Worm (Caenorhabditis elegans) whole organism, young adult: ENCODE measurements around the gene nimk-1.

ENCODE experiments used
- Y53G8AR.9 ChIP-seq: fragments of 200-800 bp; sonication (Bioruptor generic); conservative IDR thresholded peaks from 2 replicates; pipeline ENCODE4 v1.3.6; 2022; ENCODE audit warnings: missing genetic modification reagents, missing genetic modification characterization, missing compliant biosample characterization
- chd-7 ChIP-seq: sonication (generic microtip); optimal IDR thresholded peaks from 2 replicates; lab custom pipeline; 2016; ENCODE audit warnings: mild to moderate bottlenecking, missing genetic modification characterization, moderate library complexity, missing compliant biosample characterization
- let-607 ChIP-seq, 2 experiments: fragments of 200-800 bp in 1 of 2; sonication (Bioruptor generic) in 1 of 2; sonication (generic microtip) in 1 of 2; optimal IDR thresholded peaks; 2 replicates each; lab custom pipeline; 2016 to 2018; ENCODE audit warnings: mild to moderate bottlenecking in 2 of 2, missing compliant biosample characterization in 2 of 2, missing genetic modification characterization in 2 of 2, moderate library complexity in 2 of 2, missing genotype in 1 of 2
- nfya-1 ChIP-seq: sonication (generic microtip); optimal IDR thresholded peaks from 2 replicates; lab custom pipeline; 2017; ENCODE audit warnings: antibody characterized with exemption, missing compliant biosample characterization, missing genetic modification characterization, borderline replicate concordance; ENCODE audit not compliant: insufficient read depth
- snpc-4 ChIP-seq, 5 experiments: fragments of 150-350 bp in 1 of 5; sonication (generic microtip) in 4 of 5; optimal IDR thresholded peaks; 2 replicates each; lab custom pipeline; 2014 to 2018; ENCODE audit warnings: missing genetic modification characterization in 5 of 5, missing biosample characterization in 3 of 5, antibody characterized with exemption in 2 of 5, mild to moderate bottlenecking in 2 of 5, missing compliant biosample characterization in 2 of 5, missing genotype in 2 of 5, moderate library complexity in 2 of 5, missing genetic modification reagents in 1 of 5
- unc-62 ChIP-seq: fragments of 150-350 bp; optimal IDR thresholded peaks from 2 replicates; lab custom pipeline; 2014; ENCODE audit warnings: missing biosample characterization, missing genetic modification reagents, missing genetic modification characterization
- ztf-3 ChIP-seq: fragments of 200-800 bp; sonication (Bioruptor generic); optimal IDR thresholded peaks from 2 replicates; lab custom pipeline; 2018; ENCODE audit warnings: mild to moderate bottlenecking, missing genetic modification characterization, missing compliant biosample characterization

ce11 chrII:12527947-12528346 is 7.6 kb upstream of the nimk-1 start, which contains the start of gene srx-119:
- TF ChIP-seq snpc-4 (GFP tag; optimal IDR thresholded peaks at IDR 0.05; lab: Kevin White, UChicago) (no peak), snpc-4 (tag; optimal IDR thresholded peaks at IDR 0.05; lab: Kevin White, UChicago) (no peak), Y53G8AR.9 (GFP tag; lab: Robert Waterston, UW) (no peak), let-607 (tag; optimal IDR thresholded peaks at IDR 0.05; lab: Kevin White, UChicago) (no peak), nfya-1 (tag; lab: Kevin White, UChicago) (no peak), chd-7 (tag; lab: Kevin White, UChicago) (no peak), ztf-3 (no peak), unc-62 (GFP tag; lab: Kevin White, UChicago) (no peak)
